Worm (Caenorhabditis elegans) whole organism, young adult: ENCODE measurements around the gene htrl-1.

Experiments used
- F37B4.10 ChIP-seq: fragments of 200-800 bp; sonication (Bioruptor generic); IDR thresholded peaks from 2 replicates; pipeline ENCODE4 v1.3.6; 2022; ENCODE audit warnings: missing genetic modification characterization, missing compliant biosample characterization
- F39B2.1 ChIP-seq: fragments of 200-800 bp; sonication (Bioruptor generic); IDR thresholded peaks from 2 replicates; pipeline ENCODE4 v1.3.6; 2022; ENCODE audit warnings: missing genetic modification reagents, missing genetic modification characterization, missing compliant biosample characterization
- K11D2.4 ChIP-seq: fragments of 200-800 bp; sonication (Bioruptor generic); IDR thresholded peaks from 2 replicates; pipeline ENCODE4 v1.3.6; 2022; ENCODE audit warnings: missing genetic modification reagents, missing genetic modification characterization, missing compliant biosample characterization
- T26A5.8 ChIP-seq: sonication (generic microtip); optimal IDR thresholded peaks from 2 replicates; lab custom pipeline; 2016; ENCODE audit warnings: missing genetic modification characterization, missing compliant biosample characterization
- cebp-2 ChIP-seq: fragments of 200-800 bp; sonication (Bioruptor generic); IDR thresholded peaks from 2 replicates; pipeline ENCODE4 v1.3.6; 2022; ENCODE audit warnings: missing genetic modification characterization, missing compliant biosample characterization
- ets-4 ChIP-seq: fragments of 200-800 bp; sonication (Bioruptor generic); optimal IDR thresholded peaks from 2 replicates; lab custom pipeline; 2018; ENCODE audit warnings: mild to moderate bottlenecking, missing genetic modification characterization, missing compliant biosample characterization
- lin-35 ChIP-seq, 3 experiments: fragments of 150-350 bp in 2 of 3; sonication (generic microtip) in 1 of 3; optimal IDR thresholded peaks; 2 replicates each; lab custom pipeline; 2014 to 2018; ENCODE audit warnings: missing biosample characterization in 3 of 3, missing genetic modification characterization in 3 of 3, missing genetic modification reagents in 3 of 3
- sdz-38 ChIP-seq: sonication (generic microtip); optimal IDR thresholded peaks from 2 replicates; lab custom pipeline; 2016; ENCODE audit warnings: missing genotype, missing genetic modification characterization, missing compliant biosample characterization
- snpc-1.1 ChIP-seq: sonication (generic microtip); optimal IDR thresholded peaks from 2 replicates; lab custom pipeline; 2017; ENCODE audit warnings: missing genetic modification characterization, mild to moderate bottlenecking, missing compliant biosample characterization, antibody characterized with exemption, moderate library complexity, missing genotype, missing genetic modification reagents; ENCODE audit not compliant: insufficient read depth
- unc-62 ChIP-seq: fragments of 150-350 bp; optimal IDR thresholded peaks from 2 replicates; lab custom pipeline; 2014; ENCODE audit warnings: missing biosample characterization, missing genetic modification reagents, missing genetic modification characterization
- ztf-22 ChIP-seq: fragments of 200-800 bp; sonication (Bioruptor generic); optimal IDR thresholded peaks from 2 replicates; lab custom pipeline; 2018; ENCODE audit warnings: mild to moderate bottlenecking, missing genetic modification characterization, moderate library complexity, missing compliant biosample characterization

ce11 chrV:11527531-11527930 lies 31.3 kb upstream of the htrl-1 start, which contains the start of gene ccch-1:
- no peak for TF ChIP-seq ztf-22 (GFP tag; lab: Kevin White, UChicago)
- no peak for TF ChIP-seq T26A5.8
- no peak for TF ChIP-seq unc-62 (GFP tag; lab: Kevin White, UChicago)
- no peak for TF ChIP-seq K11D2.4 (GFP tag; lab: Robert Waterston, UW)
- TF ChIP-seq F37B4.10 (GFP tag; lab: Robert Waterston, UW), result no peak
- TF ChIP-seq ets-4 (GFP tag; lab: Kevin White, UChicago), result no peak
- no peak for TF ChIP-seq sdz-38
- TF ChIP-seq lin-35 (GFP tag; optimal IDR thresholded peaks at IDR 0.05; lab: Kevin White, UChicago), result no peak
- no peak for TF ChIP-seq snpc-1.1 (tag; lab: Kevin White, UChicago)
- no peak for TF ChIP-seq F39B2.1 (GFP tag; lab: Robert Waterston, UW)
- no peak for TF ChIP-seq cebp-2 (GFP tag; lab: Robert Waterston, UW)
